Fruit fly (Drosophila melanogaster) whole organism: ENCODE measurements around the gene CG10341.

ENCODE experiments used
- CG8478 ChIP-seq: fragments of >200 bp; optimal IDR thresholded peaks from 2 replicates; lab custom pipeline; 2018; ENCODE audit warnings: inconsistent platforms
- Dll ChIP-seq: fragments of >200 bp; optimal IDR thresholded peaks from 2 replicates; lab custom pipeline; 2017
- EcR ChIP-seq, 2 experiments: fragments of >200 bp; optimal IDR thresholded peaks; 2 replicates each; lab custom pipeline; 2017; ENCODE audit warnings: missing biosample characterization in 2 of 2, missing genetic modification characterization in 2 of 2, missing genetic modification reagents in 2 of 2
- usp ChIP-seq: fragments of >200 bp; optimal IDR thresholded peaks from 2 replicates; lab custom pipeline; 2017; ENCODE audit warnings: missing biosample characterization, missing genetic modification characterization, mixed read lengths

DNA sequence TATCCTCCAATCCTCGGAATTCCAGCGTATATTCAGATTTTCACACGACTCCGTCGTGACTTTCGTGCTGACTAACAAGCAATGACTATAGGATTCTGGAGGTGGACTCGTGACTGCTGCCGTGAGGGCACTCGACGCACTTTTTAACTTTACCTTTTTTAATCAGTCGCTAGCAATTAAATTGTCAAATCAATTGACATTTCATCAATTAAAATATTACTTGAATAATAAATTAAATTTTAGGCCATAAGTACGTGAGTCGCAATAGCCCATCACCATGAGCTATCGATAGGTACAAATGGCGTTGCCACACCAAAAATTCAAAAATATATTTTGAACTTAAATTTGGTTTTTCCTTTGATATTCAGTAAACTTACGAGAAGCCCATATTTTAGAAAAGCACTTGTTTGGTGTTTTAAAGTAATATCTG lies 7.1 kb downstream of the CG10341 start, which contains the start of gene Jwa:
- TF ChIP-seq Dll (lab: Kevin White, UChicago), result no peak
- TF ChIP-seq CG8478 (lab: Kevin White, UChicago), result no peak
- TF ChIP-seq EcR (GFP tag; optimal IDR thresholded peaks at IDR 0.05; lab: Kevin White, UChicago), result no peak
- TF ChIP-seq usp (GFP tag; lab: Kevin White, UChicago), result no peak
